Worm (Caenorhabditis elegans) whole organism, L4 larva: ENCODE data around the gene C34C12.8.
"Not testable (repeated sequence)": the region's sequence is repeated elsewhere in the genome, so short reads cannot be mapped to it uniquely, and the experiment has no call there.

Experiments
- lsy-2 ChIP-seq, 2 experiments: fragments of 150-350 bp in 1 of 2; sonication (generic microtip) in 1 of 2; optimal IDR thresholded peaks; 2 replicates each; lab custom pipeline; 2014 to 2017; ENCODE audit warnings: missing biosample characterization in 2 of 2, missing genetic modification characterization in 2 of 2
- nhr-237 ChIP-seq: sonication (generic microtip); optimal IDR thresholded peaks from 2 replicates; lab custom pipeline; 2017; ENCODE audit warnings: missing biosample characterization, missing genetic modification characterization
- unc-39 ChIP-seq: sonication (generic microtip); optimal IDR thresholded peaks from 2 replicates; lab custom pipeline; 2017; ENCODE audit warnings: missing biosample characterization, missing genetic modification characterization
- unc-62 ChIP-seq, 3 experiments: fragments of 150-350 bp in 1 of 3; sonication (generic microtip); optimal IDR thresholded peaks in 2 of 3; peaks in 1 of 3; 1 replicate in 1 of 3; 2 replicates in 2 of 3; lab custom pipeline; 2014 to 2017; ENCODE audit warnings: missing biosample characterization in 3 of 3, missing genetic modification characterization in 3 of 3, missing genetic modification reagents in 3 of 3, missing genotype in 1 of 3

- TF ChIP-seq unc-39 (tag; lab: Kevin White, UChicago); unc-62 (GFP tag; optimal IDR thresholded peaks at IDR 0.05 in 1 of 2; lab: Kevin White, UChicago); unc-62 (tag; optimal IDR thresholded peaks at IDR 0.05; lab: Kevin White, UChicago); lsy-2 (tag; optimal IDR thresholded peaks at IDR 0.05; lab: Kevin White, UChicago); nhr-237: not testable (repeated sequence)
Observed at ce11 chrIII:3453486-3453885, 6.7 kb upstream of the C34C12.8 start, which contains the start of gene C34C12.2.
